Worm (Caenorhabditis elegans): ENCODE results near the gene F49H12.7.

Gene F49H12.7

DNA sequence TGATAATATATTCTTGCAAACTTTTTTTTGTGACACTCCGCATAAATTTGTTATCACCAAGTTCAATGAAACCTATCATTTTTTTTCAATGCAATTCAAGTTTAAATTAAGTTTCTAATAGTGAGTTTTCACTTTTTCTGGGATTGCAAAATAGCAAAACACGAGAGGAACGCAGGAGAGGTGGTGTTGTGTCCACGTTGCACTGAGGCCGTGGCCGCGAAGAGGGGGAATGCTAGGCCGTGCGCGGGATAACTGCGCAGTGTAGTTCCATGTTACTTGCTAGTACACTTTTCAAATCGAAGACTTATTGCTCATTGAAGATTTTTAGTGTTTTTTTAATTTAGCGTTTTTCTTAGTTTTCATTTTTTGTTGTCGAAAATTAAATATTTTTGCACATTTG is 43.4 kb downstream of the F49H12.7 start:
- no peak for TF ChIP-seq nfya-1 (tag; optimal IDR thresholded peaks at IDR 0.05)
- TF ChIP-seq sox-4 (tag; optimal IDR thresholded peaks at IDR 0.05), result no peak
- no peak for TF ChIP-seq dve-1 (tag; optimal IDR thresholded peaks at IDR 0.05)
- no peak for TF ChIP-seq hlh-13 (GFP tag; optimal IDR thresholded peaks at IDR 0.05)
- TF ChIP-seq C08G9.2 (tag; optimal IDR thresholded peaks at IDR 0.05), result peak; percentile 65
- TF ChIP-seq K09A11.1 (tag; optimal IDR thresholded peaks at IDR 0.05; ENCODE audit: insufficient read depth), result no peak
- TF ChIP-seq ahr-1 (tag; optimal IDR thresholded peaks at IDR 0.05), result no peak
- TF ChIP-seq ztf-16 (tag; optimal IDR thresholded peaks at IDR 0.05), result no peak
- TF ChIP-seq tbx-2 (tag; optimal IDR thresholded peaks at IDR 0.05), result peak; percentile 58
- TF ChIP-seq Y22D7AL.16 (tag; optimal IDR thresholded peaks at IDR 0.05), result no peak
- no peak for TF ChIP-seq ceh-19 (GFP tag; optimal IDR thresholded peaks at IDR 0.05)
- peak; percentile 57 for TF ChIP-seq ceh-31 (tag; optimal IDR thresholded peaks at IDR 0.05)
- peak; percentile 21 for TF ChIP-seq elt-2 (tag; optimal IDR thresholded peaks at IDR 0.05)
- no peak for TF ChIP-seq ets-4 (tag; optimal IDR thresholded peaks at IDR 0.05)
- peak; percentile 43 for TF ChIP-seq ref-2 (tag; optimal IDR thresholded peaks at IDR 0.05)
- TF ChIP-seq ceh-2 (tag; optimal IDR thresholded peaks at IDR 0.05), result peak; percentile 26
- TF ChIP-seq syd-9 (tag; optimal IDR thresholded peaks at IDR 0.05), result no peak
- TF ChIP-seq tbx-7 (tag; optimal IDR thresholded peaks at IDR 0.05), result peak; percentile 44
- no peak for TF ChIP-seq hlh-6 (tag; optimal IDR thresholded peaks at IDR 0.05)
- TF ChIP-seq elt-4 (tag; optimal IDR thresholded peaks at IDR 0.05), result no peak
- TF ChIP-seq fax-1 (tag; optimal IDR thresholded peaks at IDR 0.05), result no peak

DNA sequence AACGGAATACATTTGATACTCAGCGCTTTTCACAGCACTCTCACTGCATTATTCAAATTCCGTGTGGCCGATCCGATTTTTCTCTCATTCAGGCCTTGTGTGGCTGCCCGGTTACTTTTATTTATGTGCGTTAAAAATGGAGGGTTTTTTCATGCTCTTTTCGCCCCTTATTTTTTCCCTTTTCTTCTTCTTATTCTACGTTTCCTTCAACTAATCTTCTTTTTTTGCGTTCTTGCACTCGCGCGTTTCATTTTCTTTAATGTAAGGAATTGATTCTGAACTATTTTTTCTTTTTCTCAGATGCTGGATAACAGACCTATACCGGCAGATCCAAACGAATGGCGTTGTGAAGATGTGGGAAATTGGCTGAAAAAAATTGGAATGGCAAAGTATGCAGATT is 43.9 kb downstream of the F49H12.7 start, which contains the start of gene F53B1.2:
Gene F53B1.2, plus strand, starts transcription at position 301 of the 400 bp plus-strand sequence.
- TF ChIP-seq rnt-1 (tag; optimal IDR thresholded peaks at IDR 0.05) (no peak), tbx-2 (tag; optimal IDR thresholded peaks at IDR 0.05) (no peak), pqm-1 (tag; optimal IDR thresholded peaks at IDR 0.05) (no peak), ahr-1 (tag; optimal IDR thresholded peaks at IDR 0.05) (no peak), nhr-11 (tag; optimal IDR thresholded peaks at IDR 0.05) (no peak), ceh-19 (GFP tag; optimal IDR thresholded peaks at IDR 0.05) (no peak), unc-55 (GFP tag; optimal IDR thresholded peaks at IDR 0.05) (no peak), lim-6 (tag; optimal IDR thresholded peaks at IDR 0.05) (no peak), ceh-9 (tag; optimal IDR thresholded peaks at IDR 0.05) (no peak), unc-86 (tag; optimal IDR thresholded peaks at IDR 0.05) (no peak), ceh-30 (tag; optimal IDR thresholded peaks at IDR 0.05) (no peak), pat-9 (tag; optimal IDR thresholded peaks at IDR 0.05) (no peak), lin-11 (tag; optimal IDR thresholded peaks at IDR 0.05) (no peak), K09A11.1 (tag; optimal IDR thresholded peaks at IDR 0.05; ENCODE audit: insufficient read depth) (no peak)

DNA sequence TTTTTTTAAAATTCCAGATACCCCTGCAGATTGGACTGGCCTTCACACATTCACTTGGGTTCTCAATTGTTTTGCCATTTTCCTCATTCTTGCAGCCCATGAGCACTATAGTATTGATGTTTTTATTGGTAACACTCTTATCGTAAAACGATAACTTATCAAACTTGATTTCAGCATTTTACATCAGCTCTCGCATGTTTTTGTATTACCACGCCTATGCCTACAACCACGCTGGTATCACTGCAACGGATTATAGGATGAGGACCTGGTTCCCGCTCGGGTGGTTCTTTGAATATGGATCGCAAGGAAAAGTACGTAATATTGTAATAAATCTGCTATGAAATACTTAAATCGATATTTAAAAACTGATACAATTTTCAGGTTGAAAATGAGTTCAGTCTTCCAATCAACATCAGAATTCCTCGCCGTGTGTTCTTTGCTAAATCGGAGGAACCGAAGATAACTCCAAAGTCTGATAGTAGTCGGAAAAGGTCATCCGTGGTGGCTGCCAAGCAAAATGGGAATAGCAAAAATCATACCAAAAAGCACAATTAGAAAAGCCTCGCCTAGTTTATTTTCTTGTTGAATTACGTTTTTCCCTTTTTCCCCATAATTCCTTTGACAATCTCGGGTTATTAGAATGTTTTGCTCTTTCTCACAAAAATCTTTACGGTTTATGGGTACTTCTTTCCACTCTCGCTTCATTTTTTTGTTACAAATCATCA is 45.9 kb downstream of the F49H12.7 start:
- no peak for TF ChIP-seq hlh-13 (GFP tag; optimal IDR thresholded peaks at IDR 0.05)
- TF ChIP-seq nhr-11 (tag; optimal IDR thresholded peaks at IDR 0.05), result no peak
- TF ChIP-seq pha-2 (tag; optimal IDR thresholded peaks at IDR 0.05), result no peak
- no peak for TF ChIP-seq mec-3 (tag; optimal IDR thresholded peaks at IDR 0.05; ENCODE audit: borderline replicate concordance)
- no peak for TF ChIP-seq pros-1 (tag; optimal IDR thresholded peaks at IDR 0.05)
- TF ChIP-seq K02D7.2 (tag; optimal IDR thresholded peaks at IDR 0.05), result no peak
- no peak for TF ChIP-seq hlh-15 (tag; optimal IDR thresholded peaks at IDR 0.05)
- TF ChIP-seq ceh-14 (tag; optimal IDR thresholded peaks at IDR 0.05), result no peak
- no peak for TF ChIP-seq pax-1 (tag; optimal IDR thresholded peaks at IDR 0.05)
- TF ChIP-seq hlh-8 (tag; optimal IDR thresholded peaks at IDR 0.05), result no peak
- no peak for TF ChIP-seq ama-1 (optimal IDR thresholded peaks at IDR 0.05)
- no peak for TF ChIP-seq ceh-22 (tag; optimal IDR thresholded peaks at IDR 0.05)
- no peak for TF ChIP-seq elt-2 (tag; optimal IDR thresholded peaks at IDR 0.05)
- TF ChIP-seq ceh-34 (tag; optimal IDR thresholded peaks at IDR 0.05), result no peak
- TF ChIP-seq C38D4.7 (GFP tag; optimal IDR thresholded peaks at IDR 0.05), result no peak
- no peak for TF ChIP-seq ceh-48 (tag; optimal IDR thresholded peaks at IDR 0.05)
